Worm (Caenorhabditis elegans) whole organism, L2 larva: ENCODE results near the gene T07F12.1.

Experiments used
- blmp-1 ChIP-seq: sonication (generic microtip); optimal IDR thresholded peaks from 2 replicates; lab custom pipeline; 2017; ENCODE audit warnings: missing genetic modification characterization, mild to moderate bottlenecking, missing compliant biosample characterization, antibody characterized with exemption, moderate library complexity; ENCODE audit not compliant: insufficient read depth
- elt-3 ChIP-seq: sonication (generic microtip); optimal IDR thresholded peaks from 2 replicates; lab custom pipeline; 2017; ENCODE audit warnings: missing biosample characterization, missing genetic modification characterization
- lin-11 ChIP-seq: fragments of 150-350 bp; sonication (generic microtip); optimal IDR thresholded peaks from 2 replicates; lab custom pipeline; 2014; ENCODE audit warnings: missing biosample characterization, missing genetic modification characterization, inconsistent platforms, mixed read lengths
- mab-5 ChIP-seq: fragments of 150-350 bp; optimal IDR thresholded peaks from 2 replicates; lab custom pipeline; 2014; ENCODE audit warnings: missing biosample characterization, missing genetic modification characterization
- mdl-1 ChIP-seq, 2 experiments: fragments of 150-350 bp in 1 of 2; sonication (generic microtip) in 1 of 2; optimal IDR thresholded peaks; 2 replicates each; lab custom pipeline; 2017; ENCODE audit warnings: missing biosample characterization in 2 of 2, missing genetic modification characterization in 2 of 2
- nhr-11 ChIP-seq: fragments of 150-350 bp; optimal IDR thresholded peaks from 2 replicates; lab custom pipeline; 2014; ENCODE audit warnings: missing biosample characterization, missing genetic modification characterization
- nhr-129 ChIP-seq: fragments of 150-350 bp; optimal IDR thresholded peaks from 2 replicates; lab custom pipeline; 2014; ENCODE audit warnings: missing biosample characterization, missing genetic modification characterization
- nhr-21 ChIP-seq: fragments of 150-350 bp; optimal IDR thresholded peaks from 2 replicates; lab custom pipeline; 2014; ENCODE audit warnings: missing biosample characterization, missing genetic modification characterization
- nhr-23 ChIP-seq: fragments of 150-350 bp; optimal IDR thresholded peaks from 2 replicates; lab custom pipeline; 2014; ENCODE audit warnings: missing biosample characterization, missing genetic modification reagents, missing genetic modification characterization
- nhr-237 ChIP-seq: fragments of 150-350 bp; optimal IDR thresholded peaks from 2 replicates; lab custom pipeline; 2014; ENCODE audit warnings: missing biosample characterization, missing genetic modification characterization
- nhr-6 ChIP-seq: fragments of 150-350 bp; optimal IDR thresholded peaks from 2 replicates; lab custom pipeline; 2014; ENCODE audit warnings: missing biosample characterization, missing genetic modification characterization
- unc-62 ChIP-seq: fragments of 150-350 bp; optimal IDR thresholded peaks from 2 replicates; lab custom pipeline; 2014; ENCODE audit warnings: missing biosample characterization, missing genetic modification reagents, missing genetic modification characterization
- zag-1 ChIP-seq: fragments of 150-350 bp; optimal IDR thresholded peaks from 2 replicates; lab custom pipeline; 2014; ENCODE audit warnings: missing biosample characterization, missing genetic modification characterization

- TF ChIP-seq unc-62 (no peak), nhr-129 (tag; lab: Kevin White, UChicago) (no peak), nhr-237 (tag; lab: Kevin White, UChicago) (no peak), zag-1 (tag; lab: Kevin White, UChicago) (no peak), nhr-11 (tag; lab: Kevin White, UChicago) (no peak), nhr-21 (tag; lab: Kevin White, UChicago) (no peak), mab-5 (tag; lab: Kevin White, UChicago) (no peak), elt-3 (tag; lab: Kevin White, UChicago) (no peak), mdl-1 (tag; optimal IDR thresholded peaks at IDR 0.05; lab: Kevin White, UChicago) (no peak), nhr-6 (tag; lab: Kevin White, UChicago) (no peak), blmp-1 (tag; lab: Kevin White, UChicago) (no peak), lin-11 (tag; lab: Kevin White, UChicago) (no peak), nhr-23 (tag; lab: Kevin White, UChicago) (no peak)
Measured at ce11 chrX:4859582-4860095, 34.2 kb upstream of the T07F12.1 start, which contains the start of gene add-1.
